2 fruit fly cellular contexts compared by ENCODE assay signal in the genomic region with DNA sequence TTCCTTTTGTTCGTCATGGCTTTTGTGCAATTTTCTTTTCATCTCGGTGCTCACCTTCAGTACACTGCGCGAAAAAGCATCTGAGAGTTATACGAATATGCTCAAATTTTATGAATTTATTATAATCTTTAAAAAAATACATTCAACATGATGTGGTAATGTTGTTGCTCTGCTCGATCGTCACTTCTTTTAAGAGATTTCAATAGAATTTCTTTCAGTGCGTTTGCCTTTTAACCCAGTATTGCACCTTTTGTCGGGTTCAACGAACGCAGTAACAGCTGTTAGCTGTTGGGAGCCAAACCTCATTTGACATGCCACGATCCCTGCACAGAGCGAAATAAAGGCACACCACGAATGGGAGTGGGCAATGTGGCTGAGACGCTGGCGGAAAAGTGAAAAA.
TF ChIP-seq lines count a peak whose summit lies in the region.

No protein-coding gene starts in this region.

TF ChIP-seq in whole organism, embryonic, 481 proteins besides CTCF, POLR2A, EP300 and RAD21 (continued from another document):
- TF ChIP-seq CG17361 (GFP tag; IDR thresholded peaks at IDR 0.05; lab: Robert Waterston, UW) (0 out of 3 replicates have a peak, but pooled peaks have one; percentile 20), CG3995 (GFP tag; optimal IDR thresholded peaks at IDR 0.05; lab: Kevin White, UChicago) (no peak), tll (GFP tag; optimal IDR thresholded peaks at IDR 0.05; lab: Kevin White, UChicago) (peak in 1 of 2 experiments; percentile 66), Blimp-1 (GFP tag; optimal IDR thresholded peaks at IDR 0.05; lab: Kevin White, UChicago) (peak; percentile 1), CG30020 (tag; optimal IDR thresholded peaks at IDR 0.05; lab: Kevin White, UChicago) (no peak), sens (GFP tag; lab: Kevin White, UChicago) (peak; percentile 86), CG17829 (tag; optimal IDR thresholded peaks at IDR 0.05; lab: Kevin White, UChicago) (peak; percentile 17), Chrac-16 (GFP tag; optimal IDR thresholded peaks at IDR 0.05; lab: Kevin White, UChicago) (peak; percentile 12), lov (optimal IDR thresholded peaks at IDR 0.05; lab: Kevin White, UChicago) (no peak), lov (GFP tag; IDR thresholded peaks at IDR 0.05; lab: Robert Waterston, UW) (0 out of 3 replicates have a peak, but pooled peaks have one; percentile 41), lilli (GFP tag; optimal IDR thresholded peaks at IDR 0.05; lab: Kevin White, UChicago) (peak; percentile 8), pfk (GFP tag; optimal IDR thresholded peaks at IDR 0.05; lab: Kevin White, UChicago) (no peak), B-H2 (GFP tag; optimal IDR thresholded peaks at IDR 0.05; lab: Kevin White, UChicago) (no peak), CG7839 (tag; optimal IDR thresholded peaks at IDR 0.05; lab: Kevin White, UChicago) (peak; percentile 16), zf30C (GFP tag; optimal IDR thresholded peaks at IDR 0.05; lab: Kevin White, UChicago) (peak; percentile 61), CG13624 (GFP tag; optimal IDR thresholded peaks at IDR 0.05; lab: Kevin White, UChicago) (no peak), CG15696 (tag; optimal IDR thresholded peaks at IDR 0.05; lab: Kevin White, UChicago) (peak; percentile 44), CG12391 (tag; optimal IDR thresholded peaks at IDR 0.05; lab: Kevin White, UChicago) (peak; percentile 29), CG18262 (tag; optimal IDR thresholded peaks at IDR 0.05; lab: Kevin White, UChicago) (peak; percentile 39), ci (GFP tag; IDR thresholded peaks at IDR 0.05; lab: Robert Waterston, UW) (peak; percentile 47; the same call in 1 of the 3 replicates), CG10959 (GFP tag; IDR thresholded peaks at IDR 0.05; lab: Robert Waterston, UW) (0 out of 2 replicates have a peak, but pooled peaks have one; percentile 39), CG7556 (GFP tag; optimal IDR thresholded peaks at IDR 0.05; lab: Kevin White, UChicago) (peak; percentile 14), CG17186 (GFP tag; optimal IDR thresholded peaks at IDR 0.05; lab: Kevin White, UChicago) (no peak), CG10979 (tag; optimal IDR thresholded peaks at IDR 0.05; lab: Kevin White, UChicago) (peak; percentile 49), HLH3B (GFP tag; IDR thresholded peaks at IDR 0.05; lab: Robert Waterston, UW) (no peak), dmrt11E (tag; optimal IDR thresholded peaks at IDR 0.05; lab: Kevin White, UChicago) (peak; percentile 62), bsh (GFP tag; optimal IDR thresholded peaks at IDR 0.05; lab: Kevin White, UChicago) (peak in 1 of 2 experiments; percentile 19), tio (GFP tag; optimal IDR thresholded peaks at IDR 0.05; lab: Kevin White, UChicago) (peak; percentile 6), Lim3 (GFP tag; IDR thresholded peaks at IDR 0.05; lab: Robert Waterston, UW) (no peak), sob (GFP tag; IDR thresholded peaks at IDR 0.05; lab: Robert Waterston, UW) (no peak), CG1603 (tag; optimal IDR thresholded peaks at IDR 0.05; lab: Kevin White, UChicago) (peak; percentile 25), CG11504 (tag; optimal IDR thresholded peaks at IDR 0.05; lab: Kevin White, UChicago) (peak; percentile 13), CG4424 (GFP tag; optimal IDR thresholded peaks at IDR 0.05; lab: Kevin White, UChicago) (peak; percentile 18), CG31441 (GFP tag; IDR thresholded peaks at IDR 0.05; lab: Robert Waterston, UW) (no peak), ara (GFP tag; IDR thresholded peaks at IDR 0.05; lab: Robert Waterston, UW) (peak; percentile 51), CG2712 (tag; optimal IDR thresholded peaks at IDR 0.05; lab: Kevin White, UChicago) (peak; percentile 45), Xrp1 (GFP tag; IDR thresholded peaks at IDR 0.05; lab: Robert Waterston, UW) (peak; percentile 55), CG17328 (GFP tag; IDR thresholded peaks at IDR 0.05; lab: Robert Waterston, UW) (peak; percentile 57), Dp (GFP tag; optimal IDR thresholded peaks at IDR 0.05; lab: Kevin White, UChicago) (no peak), CG6765 (GFP tag; optimal IDR thresholded peaks at IDR 0.05; lab: Kevin White, UChicago) (no peak), peb (GFP tag; IDR thresholded peaks at IDR 0.05; lab: Robert Waterston, UW) (no peak), E2f1 (GFP tag; IDR thresholded peaks at IDR 0.05; lab: Robert Waterston, UW) (0 out of 2 replicates have a peak, but pooled peaks have one; percentile 9), fd102C (GFP tag; optimal IDR thresholded peaks at IDR 0.05; lab: Kevin White, UChicago) (peak; percentile 0), CG31224 (GFP tag; IDR thresholded peaks at IDR 0.05; lab: Robert Waterston, UW) (no peak)
TF ChIP-seq in whole organism, embryonic: peak in this region for 43.

TF ChIP-seq in whole organism, prepupa, 60 proteins besides CTCF, POLR2A, EP300 and RAD21 (continued from another document):
- TF ChIP-seq Met (GFP tag; optimal IDR thresholded peaks at IDR 0.05; lab: Kevin White, UChicago) (peak; percentile 25), CG31627 (GFP tag; optimal IDR thresholded peaks at IDR 0.05; lab: Kevin White, UChicago) (peak; percentile 8), dac (GFP tag; optimal IDR thresholded peaks at IDR 0.05; lab: Kevin White, UChicago) (no peak), CG1621 (tag; optimal IDR thresholded peaks at IDR 0.05; lab: Kevin White, UChicago) (no peak), CG11762 (GFP tag; optimal IDR thresholded peaks at IDR 0.05; lab: Kevin White, UChicago; ENCODE audit: insufficient read depth) (no peak), CG3919 (GFP tag; optimal IDR thresholded peaks at IDR 0.05; lab: Kevin White, UChicago) (peak; percentile 3), acj6 (GFP tag; optimal IDR thresholded peaks at IDR 0.05; lab: Kevin White, UChicago) (peak; percentile 13), svp (GFP tag; lab: Kevin White, UChicago) (peak; percentile 57)
